Worm (Caenorhabditis elegans) whole organism, L2 larva: ENCODE measurements around the gene F28F8.9.

Experiments used
- C34F6.9 ChIP-seq: fragments of 150-350 bp; optimal IDR thresholded peaks from 2 replicates; lab custom pipeline; 2014; ENCODE audit warnings: missing biosample characterization, missing genetic modification characterization
- F13H6.1 ChIP-seq: sonication (generic microtip); optimal IDR thresholded peaks from 2 replicates; lab custom pipeline; 2016; ENCODE audit warnings: missing genetic modification characterization, missing compliant biosample characterization
- R02D3.7 ChIP-seq: fragments of 150-350 bp; optimal IDR thresholded peaks from 2 replicates; lab custom pipeline; 2014; ENCODE audit warnings: missing biosample characterization, missing genetic modification characterization
- Y55F3AM.14 ChIP-seq: fragments of 200-800 bp; sonication (Bioruptor generic); optimal IDR thresholded peaks from 2 replicates; lab custom pipeline; 2018; ENCODE audit warnings: mild to moderate bottlenecking, missing genetic modification characterization, missing compliant biosample characterization
- ZK546.5 ChIP-seq: sonication (generic microtip); optimal IDR thresholded peaks from 2 replicates; lab custom pipeline; 2017; ENCODE audit warnings: missing biosample characterization, missing genetic modification characterization
- alr-1 ChIP-seq: fragments of 150-350 bp; optimal IDR thresholded peaks from 2 replicates; lab custom pipeline; 2014; ENCODE audit warnings: missing biosample characterization, missing genetic modification characterization
- aly-2 ChIP-seq: fragments of 150-350 bp; optimal IDR thresholded peaks from 2 replicates; lab custom pipeline; 2014; ENCODE audit warnings: missing biosample characterization, missing genetic modification characterization
- ama-1 ChIP-seq: fragments of 150-350 bp; optimal IDR thresholded peaks from 2 replicates; lab custom pipeline; 2018; ENCODE audit warnings: inconsistent platforms
- blmp-1 ChIP-seq: sonication (generic microtip); optimal IDR thresholded peaks from 2 replicates; lab custom pipeline; 2017; ENCODE audit warnings: missing genetic modification characterization, mild to moderate bottlenecking, missing compliant biosample characterization, antibody characterized with exemption, moderate library complexity; ENCODE audit not compliant: insufficient read depth
- ceh-16 ChIP-seq: fragments of 150-350 bp; optimal IDR thresholded peaks from 2 replicates; lab custom pipeline; 2014; ENCODE audit warnings: missing biosample characterization, missing genetic modification characterization
- ceh-82 ChIP-seq: fragments of 150-350 bp; optimal IDR thresholded peaks from 2 replicates; lab custom pipeline; 2014; ENCODE audit warnings: missing biosample characterization, missing genetic modification characterization
- crh-2 ChIP-seq: sonication (generic microtip); optimal IDR thresholded peaks from 2 replicates; lab custom pipeline; 2017; ENCODE audit warnings: missing biosample characterization, missing genetic modification characterization
- dmd-4 ChIP-seq: sonication (generic microtip); optimal IDR thresholded peaks from 2 replicates; lab custom pipeline; 2017; ENCODE audit warnings: missing biosample characterization, missing genetic modification characterization
- elt-1 ChIP-seq: fragments of 150-350 bp; optimal IDR thresholded peaks from 2 replicates; lab custom pipeline; 2014; ENCODE audit warnings: missing biosample characterization, missing genetic modification characterization
- elt-3 ChIP-seq: sonication (generic microtip); optimal IDR thresholded peaks from 2 replicates; lab custom pipeline; 2017; ENCODE audit warnings: missing biosample characterization, missing genetic modification characterization
- fos-1 ChIP-seq: fragments of 150-350 bp; optimal IDR thresholded peaks from 2 replicates; lab custom pipeline; 2014; ENCODE audit warnings: missing biosample characterization, missing genetic modification characterization
- gmeb-1 ChIP-seq: fragments of 150-350 bp; optimal IDR thresholded peaks from 2 replicates; lab custom pipeline; 2014; ENCODE audit warnings: missing biosample characterization, missing genetic modification characterization
- lin-11 ChIP-seq: fragments of 150-350 bp; sonication (generic microtip); optimal IDR thresholded peaks from 2 replicates; lab custom pipeline; 2014; ENCODE audit warnings: missing biosample characterization, missing genetic modification characterization, inconsistent platforms, mixed read lengths
- lin-13 ChIP-seq: fragments of 150-350 bp; optimal IDR thresholded peaks from 2 replicates; lab custom pipeline; 2014; ENCODE audit warnings: missing biosample characterization, missing genetic modification reagents, missing genetic modification characterization
- lin-39 ChIP-seq: fragments of 150-350 bp; optimal IDR thresholded peaks from 2 replicates; lab custom pipeline; 2014; ENCODE audit warnings: missing biosample characterization, missing genetic modification reagents, missing genetic modification characterization
- lsy-2 ChIP-seq, 2 experiments: fragments of 150-350 bp in 1 of 2; sonication (generic microtip) in 1 of 2; optimal IDR thresholded peaks; 2 replicates each; lab custom pipeline; 2014 to 2017; ENCODE audit warnings: missing biosample characterization in 2 of 2, missing genetic modification characterization in 2 of 2
- mab-5 ChIP-seq: fragments of 150-350 bp; optimal IDR thresholded peaks from 2 replicates; lab custom pipeline; 2014; ENCODE audit warnings: missing biosample characterization, missing genetic modification characterization
- mbf-1 ChIP-seq: sonication (generic microtip); optimal IDR thresholded peaks from 2 replicates; lab custom pipeline; 2017; ENCODE audit warnings: missing biosample characterization, missing genetic modification characterization
- mdl-1 ChIP-seq, 2 experiments: fragments of 150-350 bp in 1 of 2; sonication (generic microtip) in 1 of 2; optimal IDR thresholded peaks; 2 replicates each; lab custom pipeline; 2017; ENCODE audit warnings: missing biosample characterization in 2 of 2, missing genetic modification characterization in 2 of 2
- nhr-10 ChIP-seq: sonication (generic microtip); optimal IDR thresholded peaks from 2 replicates; lab custom pipeline; 2017; ENCODE audit warnings: missing biosample characterization, missing genetic modification characterization
- nhr-11 ChIP-seq: fragments of 150-350 bp; optimal IDR thresholded peaks from 2 replicates; lab custom pipeline; 2014; ENCODE audit warnings: missing biosample characterization, missing genetic modification characterization
- nhr-12 ChIP-seq: fragments of 150-350 bp; optimal IDR thresholded peaks from 2 replicates; lab custom pipeline; 2014; ENCODE audit warnings: missing biosample characterization, missing genetic modification characterization
- nhr-129 ChIP-seq: fragments of 150-350 bp; optimal IDR thresholded peaks from 2 replicates; lab custom pipeline; 2014; ENCODE audit warnings: missing biosample characterization, missing genetic modification characterization
- nhr-21 ChIP-seq: fragments of 150-350 bp; optimal IDR thresholded peaks from 2 replicates; lab custom pipeline; 2014; ENCODE audit warnings: missing biosample characterization, missing genetic modification characterization
- nhr-23 ChIP-seq: fragments of 150-350 bp; optimal IDR thresholded peaks from 2 replicates; lab custom pipeline; 2014; ENCODE audit warnings: missing biosample characterization, missing genetic modification reagents, missing genetic modification characterization
- nhr-25 ChIP-seq: fragments of 150-350 bp; sonication (generic microtip); optimal IDR thresholded peaks from 3 replicates; lab custom pipeline; 2014; ENCODE audit warnings: missing biosample characterization, missing genetic modification characterization
- nhr-6 ChIP-seq: fragments of 150-350 bp; optimal IDR thresholded peaks from 2 replicates; lab custom pipeline; 2014; ENCODE audit warnings: missing biosample characterization, missing genetic modification characterization
- skn-1 ChIP-seq: sonication (generic microtip); optimal IDR thresholded peaks from 2 replicates; lab custom pipeline; 2017; ENCODE audit warnings: missing biosample characterization, missing genetic modification characterization
- sma-3 ChIP-seq: sonication (generic microtip); optimal IDR thresholded peaks from 2 replicates; lab custom pipeline; 2016; ENCODE audit warnings: missing genetic modification reagents, missing genetic modification characterization, missing compliant biosample characterization
- sma-9 ChIP-seq, 2 experiments: fragments of 150-350 bp in 1 of 2; sonication (generic microtip) in 1 of 2; optimal IDR thresholded peaks; 2 replicates each; lab custom pipeline; 2014 to 2016; ENCODE audit warnings: missing genetic modification characterization in 2 of 2, mild to moderate bottlenecking in 1 of 2, missing biosample characterization in 1 of 2, missing compliant biosample characterization in 1 of 2, missing genetic modification reagents in 1 of 2, moderate library complexity in 1 of 2
- snpc-4 ChIP-seq: fragments of 150-350 bp; optimal IDR thresholded peaks from 2 replicates; lab custom pipeline; 2014; ENCODE audit warnings: missing biosample characterization, missing genetic modification characterization
- unc-39 ChIP-seq: fragments of 150-350 bp; optimal IDR thresholded peaks from 2 replicates; lab custom pipeline; 2014; ENCODE audit warnings: missing biosample characterization, missing genetic modification characterization
- unc-55 ChIP-seq: fragments of 150-350 bp; sonication (generic microtip); optimal IDR thresholded peaks from 3 replicates; lab custom pipeline; 2014; ENCODE audit warnings: missing biosample characterization, missing genetic modification reagents, missing genetic modification characterization
- unc-62 ChIP-seq: fragments of 150-350 bp; optimal IDR thresholded peaks from 2 replicates; lab custom pipeline; 2014; ENCODE audit warnings: missing biosample characterization, missing genetic modification reagents, missing genetic modification characterization
- zag-1 ChIP-seq: fragments of 150-350 bp; optimal IDR thresholded peaks from 2 replicates; lab custom pipeline; 2014; ENCODE audit warnings: missing biosample characterization, missing genetic modification characterization
- ztf-11 ChIP-seq: sonication (generic microtip); optimal IDR thresholded peaks from 2 replicates; lab custom pipeline; 2017; ENCODE audit warnings: missing biosample characterization, missing genetic modification characterization
- ztf-4 ChIP-seq: fragments of 150-350 bp; optimal IDR thresholded peaks from 2 replicates; lab custom pipeline; 2014; ENCODE audit warnings: missing biosample characterization, missing genetic modification characterization

The F28F8.9 gene

DNA sequence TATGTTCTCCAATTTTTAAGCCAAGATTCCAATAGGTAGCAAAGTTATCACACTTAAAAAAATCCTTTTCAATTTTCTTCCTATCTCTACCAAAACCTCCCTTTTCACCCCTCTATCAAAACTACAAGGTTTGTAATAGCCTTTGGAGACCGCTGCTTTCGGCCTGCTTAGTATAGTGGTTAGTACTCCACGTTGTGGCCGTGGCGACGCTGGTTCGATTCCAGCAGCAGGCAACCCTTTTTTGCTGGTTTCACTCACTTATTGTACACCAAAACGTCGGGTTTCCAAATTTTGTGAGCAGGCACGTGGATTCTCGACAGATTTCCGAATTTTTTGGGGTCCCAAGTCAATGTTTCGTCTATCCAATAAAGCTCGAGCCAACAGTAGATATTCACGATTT is 24.6 kb downstream of the F28F8.9 start:
- TF ChIP-seq ztf-4 (tag; lab: Kevin White, UChicago) (no peak), crh-2 (tag; lab: Kevin White, UChicago) (peak; percentile 37), Y55F3AM.14 (GFP tag; lab: Kevin White, UChicago) (no peak), ceh-16 (tag; lab: Kevin White, UChicago) (no peak), sma-9 (GFP tag; optimal IDR thresholded peaks at IDR 0.05; lab: Kevin White, UChicago) (peak; percentile 3), sma-9 (tag; optimal IDR thresholded peaks at IDR 0.05; lab: Kevin White, UChicago) (no peak), unc-62 (GFP tag; lab: Kevin White, UChicago) (no peak), C34F6.9 (no peak), fos-1 (no peak), R02D3.7 (tag; lab: Kevin White, UChicago) (no peak), dmd-4 (tag; lab: Kevin White, UChicago) (no peak), unc-39 (tag; lab: Kevin White, UChicago) (no peak), elt-3 (tag; lab: Kevin White, UChicago) (no peak), ztf-11 (tag; lab: Kevin White, UChicago) (no peak), alr-1 (tag; lab: Kevin White, UChicago) (no peak), aly-2 (tag; lab: Kevin White, UChicago) (no peak), elt-1 (no peak), mab-5 (tag; lab: Kevin White, UChicago) (no peak), mdl-1 (tag; optimal IDR thresholded peaks at IDR 0.05; lab: Kevin White, UChicago) (no peak), lsy-2 (tag; optimal IDR thresholded peaks at IDR 0.05; lab: Kevin White, UChicago) (peak in 1 of 2 experiments; percentile 20), skn-1 (tag; lab: Kevin White, UChicago) (no peak), ZK546.5 (tag; lab: Kevin White, UChicago) (no peak), nhr-21 (no peak), nhr-23 (tag; lab: Kevin White, UChicago) (no peak), nhr-10 (no peak), mbf-1 (tag; lab: Kevin White, UChicago) (no peak), blmp-1 (tag; lab: Kevin White, UChicago) (no peak), gmeb-1 (tag; lab: Kevin White, UChicago) (peak; percentile 20), nhr-25 (tag; lab: Kevin White, UChicago) (no peak), snpc-4 (tag; lab: Kevin White, UChicago) (no peak), lin-13 (GFP tag; lab: Kevin White, UChicago) (no peak), ama-1 (no peak), nhr-12 (tag; lab: Kevin White, UChicago) (no peak), nhr-129 (peak; percentile 55), zag-1 (tag; lab: Kevin White, UChicago) (no peak), unc-55 (GFP tag; lab: Kevin White, UChicago) (peak; percentile 26), F13H6.1 (no peak)

DNA sequence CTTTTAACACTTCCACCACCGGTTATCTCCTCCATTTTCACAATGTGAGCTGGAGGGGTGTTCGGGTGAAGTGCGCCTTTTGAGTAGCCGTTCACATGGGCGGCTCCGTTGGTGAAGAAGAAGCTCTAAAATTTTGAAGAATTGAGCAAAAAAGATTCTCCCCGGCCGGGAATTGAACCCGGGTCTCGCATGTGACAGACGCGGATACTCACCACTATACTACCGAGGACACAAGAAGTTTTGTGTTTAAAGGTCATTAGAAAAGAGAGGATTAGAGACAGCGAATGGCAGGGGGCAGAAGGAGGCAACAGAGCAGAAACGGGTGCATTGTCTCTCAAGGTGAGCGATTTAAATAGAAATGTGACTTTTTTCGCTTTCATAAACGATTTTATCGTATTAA is 26.8 kb downstream of the F28F8.9 start:
- no peak for TF ChIP-seq unc-39 (tag; lab: Kevin White, UChicago)
- no peak for TF ChIP-seq ztf-4 (tag; lab: Kevin White, UChicago)
- TF ChIP-seq Y55F3AM.14 (GFP tag; lab: Kevin White, UChicago) = peak; percentile 33
- no peak for TF ChIP-seq lin-11 (tag; lab: Kevin White, UChicago)
- TF ChIP-seq nhr-12 (tag; lab: Kevin White, UChicago) = no peak
- TF ChIP-seq ceh-82 (tag; lab: Kevin White, UChicago) = no peak
- TF ChIP-seq mbf-1 (tag; lab: Kevin White, UChicago) = no peak
- no peak for TF ChIP-seq ceh-16 (tag; lab: Kevin White, UChicago)
- no peak for TF ChIP-seq zag-1 (tag; lab: Kevin White, UChicago)
- peak; percentile 58 for TF ChIP-seq nhr-129
- no peak for TF ChIP-seq alr-1 (tag; lab: Kevin White, UChicago)
- TF ChIP-seq nhr-6 (tag; lab: Kevin White, UChicago) = no peak
- TF ChIP-seq elt-3 (tag; lab: Kevin White, UChicago) = no peak
- no peak for TF ChIP-seq blmp-1 (tag; lab: Kevin White, UChicago)
- TF ChIP-seq gmeb-1 (tag; lab: Kevin White, UChicago) = peak; percentile 56
- TF ChIP-seq skn-1 (tag; lab: Kevin White, UChicago) = no peak
- TF ChIP-seq nhr-23 (tag; lab: Kevin White, UChicago) = no peak
- TF ChIP-seq C34F6.9 = peak; percentile 25
- no peak for TF ChIP-seq dmd-4 (tag; lab: Kevin White, UChicago)
- TF ChIP-seq mdl-1 (tag; optimal IDR thresholded peaks at IDR 0.05; lab: Kevin White, UChicago) = no peak
- TF ChIP-seq elt-1 = no peak
- TF ChIP-seq lin-13 (GFP tag; lab: Kevin White, UChicago) = peak; percentile 59
- TF ChIP-seq lsy-2 (tag; optimal IDR thresholded peaks at IDR 0.05; lab: Kevin White, UChicago) = peak; percentile 39 to 44
- TF ChIP-seq unc-55 (GFP tag; lab: Kevin White, UChicago) = peak; percentile 13
- TF ChIP-seq crh-2 (tag; lab: Kevin White, UChicago) = no peak
- peak; percentile 5 for TF ChIP-seq sma-3
- TF ChIP-seq fos-1 = peak; percentile 23
- no peak for TF ChIP-seq ama-1
- no peak for TF ChIP-seq lin-39 (tag; lab: Kevin White, UChicago)
- TF ChIP-seq aly-2 (tag; lab: Kevin White, UChicago) = no peak
- TF ChIP-seq nhr-11 (tag; lab: Kevin White, UChicago) = no peak
- no peak for TF ChIP-seq snpc-4 (tag; lab: Kevin White, UChicago)
- no peak for TF ChIP-seq unc-62 (GFP tag; lab: Kevin White, UChicago)
- TF ChIP-seq sma-9 (GFP tag; optimal IDR thresholded peaks at IDR 0.05; lab: Kevin White, UChicago) = peak; percentile 57
- no peak for TF ChIP-seq sma-9 (tag; optimal IDR thresholded peaks at IDR 0.05; lab: Kevin White, UChicago)
